Worm (Caenorhabditis elegans) whole organism, L3 larva: ENCODE data around the gene Y43F8C.3.

Source experiments
- R02D3.7 ChIP-seq: fragments of 150-350 bp; optimal IDR thresholded peaks from 2 replicates; lab custom pipeline; 2014; ENCODE audit warnings: missing biosample characterization, missing genetic modification characterization
- ZK546.5 ChIP-seq: sonication (generic microtip); optimal IDR thresholded peaks from 2 replicates; lab custom pipeline; 2017; ENCODE audit warnings: missing biosample characterization, missing genetic modification characterization
- ama-1 ChIP-seq: fragments of 150-350 bp; optimal IDR thresholded peaks from 2 replicates; lab custom pipeline; 2018
- egl-27 ChIP-seq: sonication (generic microtip); optimal IDR thresholded peaks from 4 replicates; lab custom pipeline; 2017; ENCODE audit warnings: missing biosample characterization, missing genetic modification reagents, missing genetic modification characterization
- elt-3 ChIP-seq, 3 experiments: fragments of 150-350 bp in 1 of 3; sonication (generic microtip) in 2 of 3; optimal IDR thresholded peaks; 2 replicates in 2 of 3; 4 replicates in 1 of 3; lab custom pipeline; 2014 to 2017; ENCODE audit warnings: missing biosample characterization in 3 of 3, missing genetic modification characterization in 3 of 3
- fkh-10 ChIP-seq: sonication (generic microtip); optimal IDR thresholded peaks from 2 replicates; lab custom pipeline; 2017; ENCODE audit warnings: missing biosample characterization, missing genetic modification reagents, missing genetic modification characterization
- fos-1 ChIP-seq: fragments of 150-350 bp; optimal IDR thresholded peaks from 2 replicates; lab custom pipeline; 2014; ENCODE audit warnings: missing biosample characterization, missing genetic modification characterization
- mdl-1 ChIP-seq: fragments of 150-350 bp; optimal IDR thresholded peaks from 2 replicates; lab custom pipeline; 2014; ENCODE audit warnings: missing biosample characterization, missing genetic modification characterization
- pha-4 ChIP-seq: fragments of 150-350 bp; optimal IDR thresholded peaks from 2 replicates; lab custom pipeline; 2014; ENCODE audit warnings: missing biosample characterization, missing genetic modification reagents, missing genetic modification characterization
- skn-1 ChIP-seq: fragments of 150-350 bp; optimal IDR thresholded peaks from 2 replicates; lab custom pipeline; 2014; ENCODE audit warnings: missing biosample characterization, missing genetic modification characterization
- unc-62 ChIP-seq: fragments of 150-350 bp; sonication (generic microtip); optimal IDR thresholded peaks from 4 replicates; lab custom pipeline; 2014; ENCODE audit warnings: missing biosample characterization, missing genetic modification reagents, missing genetic modification characterization
- zag-1 ChIP-seq: fragments of 150-350 bp; optimal IDR thresholded peaks from 2 replicates; lab custom pipeline; 2014; ENCODE audit warnings: missing biosample characterization, missing genetic modification characterization

DNA sequence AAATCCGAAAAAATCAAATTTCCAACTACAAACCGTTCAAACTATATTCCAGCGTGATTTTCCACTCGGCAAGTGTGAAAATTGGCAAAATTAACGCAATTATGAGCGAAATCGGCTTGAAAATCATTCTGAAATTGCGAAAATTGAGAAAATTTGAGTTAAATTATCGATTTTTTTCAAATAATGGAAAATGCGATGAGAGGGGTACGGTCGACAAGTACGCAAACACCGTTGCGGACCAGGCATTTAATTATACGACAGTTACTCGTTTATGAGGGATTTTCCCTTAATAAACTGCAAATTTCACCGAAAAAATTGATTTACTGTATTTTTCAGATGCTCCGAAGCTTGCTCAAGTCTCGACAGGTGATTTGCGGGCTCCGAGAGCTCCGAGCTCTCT is 21.5 kb upstream of the Y43F8C.3 start, which contains the start of the genes Y43F8C.7 and mrps-28:
- TF ChIP-seq zag-1 (tag; lab: Kevin White, UChicago) (no peak), skn-1 (no peak), unc-62 (GFP tag; lab: Kevin White, UChicago) (no peak), fos-1 (tag; lab: Kevin White, UChicago) (no peak), egl-27 (tag; lab: Kevin White, UChicago) (no peak), elt-3 (tag; optimal IDR thresholded peaks at IDR 0.05; lab: Kevin White, UChicago) (no peak), ama-1 (lab: Kevin White, UChicago) (no peak), fkh-10 (GFP tag; lab: Kevin White, UChicago) (no peak), mdl-1 (no peak), R02D3.7 (tag; lab: Kevin White, UChicago) (no peak), pha-4 (tag; lab: Kevin White, UChicago) (peak; percentile 52), ZK546.5 (tag; lab: Kevin White, UChicago) (no peak)
